Worm (Caenorhabditis elegans) whole organism, young adult: ENCODE data around the gene clec-252.

Experiments used
- F57A8.1 ChIP-seq: fragments of 200-800 bp; sonication (Bioruptor generic); optimal IDR thresholded peaks from 2 replicates; lab custom pipeline; 2018; ENCODE audit warnings: mild to moderate bottlenecking, missing genetic modification characterization, moderate library complexity, missing compliant biosample characterization
- him-1 ChIP-seq: sonication (generic microtip); optimal IDR thresholded peaks from 2 replicates; lab custom pipeline; 2016; ENCODE audit warnings: missing genotype, missing genetic modification reagents, missing genetic modification characterization, missing compliant biosample characterization
- lir-1 ChIP-seq: fragments of 200-800 bp; sonication (Bioruptor generic); conservative IDR thresholded peaks from 2 replicates; pipeline ENCODE4 v1.3.6; 2022; ENCODE audit warnings: missing genetic modification reagents, missing genetic modification characterization, missing compliant biosample characterization
- pbrm-1 ChIP-seq: fragments of 200-800 bp; sonication (Bioruptor generic); IDR thresholded peaks from 2 replicates; pipeline ENCODE4 v1.3.6; 2022; ENCODE audit warnings: missing genetic modification reagents, missing genetic modification characterization, missing compliant biosample characterization

DNA sequence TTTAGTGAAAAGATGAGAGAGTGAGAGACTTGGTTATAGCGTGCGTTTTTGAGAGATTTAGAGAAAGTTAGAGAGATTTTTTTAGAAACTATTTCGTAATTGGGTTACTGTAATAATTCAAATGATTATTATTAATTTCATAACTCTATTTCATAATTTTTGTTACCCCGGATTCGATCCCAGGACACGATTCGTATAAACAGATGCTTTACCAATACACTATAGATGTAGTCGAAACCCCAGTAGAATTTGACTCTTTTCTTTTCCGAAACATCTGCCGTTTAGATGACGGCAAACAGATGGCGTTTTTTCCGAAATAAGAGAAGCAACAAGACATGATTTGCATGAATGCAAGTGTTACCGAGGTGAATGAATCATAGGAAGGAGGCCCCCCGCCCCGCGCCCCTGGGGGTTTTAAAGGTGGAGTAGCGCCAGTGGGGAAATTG lies 38.6 kb downstream of the clec-252 start:
- TF ChIP-seq lir-1, result no peak
- TF ChIP-seq pbrm-1, result no peak
- TF ChIP-seq him-1, result no peak
- no peak for TF ChIP-seq F57A8.1
